Worm (Caenorhabditis elegans) whole organism, L4/young adult: ENCODE results near the gene fbxa-62.

Experiments
- W03F9.2 ChIP-seq: fragments of 150-350 bp; optimal IDR thresholded peaks from 2 replicates; lab custom pipeline; 2014; ENCODE audit warnings: missing biosample characterization, missing genetic modification characterization
- dao-5 ChIP-seq: sonication (generic microtip); optimal IDR thresholded peaks from 2 replicates; lab custom pipeline; 2016; ENCODE audit warnings: missing genotype, missing genetic modification characterization, moderate library complexity, missing compliant biosample characterization
- him-1 ChIP-seq: sonication (generic microtip); optimal IDR thresholded peaks from 2 replicates; lab custom pipeline; 2016; ENCODE audit warnings: missing genotype, missing genetic modification reagents, missing genetic modification characterization, missing compliant biosample characterization

DNA sequence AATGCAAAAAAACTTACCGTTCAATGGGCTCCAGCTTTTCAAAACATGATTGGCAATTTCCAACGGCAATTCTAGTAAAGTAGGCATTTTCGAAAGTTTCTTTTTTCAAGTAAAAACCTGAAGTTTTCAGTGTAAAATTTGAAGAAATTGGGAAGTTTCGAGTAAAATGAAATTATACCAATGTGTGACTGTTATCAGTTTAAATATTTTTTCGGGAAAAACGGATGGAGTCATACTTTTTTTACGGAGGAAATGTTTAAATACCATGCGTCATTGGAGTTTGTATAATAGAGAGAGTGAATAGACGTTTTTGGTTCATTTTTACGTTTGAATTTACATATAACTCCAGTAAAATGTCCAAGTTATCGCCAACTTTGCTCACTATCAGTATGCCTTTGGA, 8.1 kb upstream of the fbxa-62 start, which contains the start of gene fbxa-12:
- no peak for TF ChIP-seq him-1 (tag; lab: Kevin White, UChicago)
- no peak for TF ChIP-seq W03F9.2 (tag; lab: Kevin White, UChicago)
- no peak for TF ChIP-seq dao-5 (tag; lab: Kevin White, UChicago)
